Fruit fly (Drosophila melanogaster) whole organism, embryonic: Measurements from ENCODE around the gene CG10029.

Experiments used
- CG11398 ChIP-seq: fragments of 200-800 bp; sonication (Bioruptor generic); optimal IDR thresholded peaks from 2 replicates; lab custom pipeline; 2016; ENCODE audit warnings: missing biosample characterization, missing genetic modification characterization
- CG11456 ChIP-seq: fragments of 200-800 bp; sonication (Bioruptor generic); IDR thresholded peaks from 3 replicates; pipeline ENCODE4 v1.3.6; 2022; ENCODE audit warnings: missing biosample characterization, missing genetic modification characterization
- CG12769 ChIP-seq: fragments of 200-800 bp; sonication (Bioruptor generic); optimal IDR thresholded peaks from 2 replicates; lab custom pipeline; 2019; ENCODE audit warnings: missing biosample characterization, mild to moderate bottlenecking, missing genetic modification characterization, moderate library complexity
- CG1529 ChIP-seq: fragments of 200-800 bp; sonication (Bioruptor generic); optimal IDR thresholded peaks from 3 replicates; lab custom pipeline; 2018; ENCODE audit warnings: missing biosample characterization, missing genetic modification characterization
- CG1647 ChIP-seq: fragments of 200-800 bp; sonication (Bioruptor generic); optimal IDR thresholded peaks from 3 replicates; lab custom pipeline; 2016; ENCODE audit warnings: missing biosample characterization, missing genetic modification characterization
- CG1832 ChIP-seq: fragments of 200-800 bp; sonication (Bioruptor generic); optimal IDR thresholded peaks from 2 replicates; lab custom pipeline; 2017; ENCODE audit warnings: missing biosample characterization, mild to moderate bottlenecking, missing genetic modification characterization, inconsistent platforms
- CG18476 ChIP-seq: fragments of 200-800 bp; sonication (Bioruptor generic); optimal IDR thresholded peaks from 2 replicates; lab custom pipeline; 2016; ENCODE audit warnings: missing biosample characterization, mild to moderate bottlenecking, missing genetic modification characterization
- CG4328 ChIP-seq: fragments of 200-800 bp; sonication (Bioruptor generic); optimal IDR thresholded peaks from 3 replicates; lab custom pipeline; 2017; ENCODE audit warnings: missing biosample characterization, missing genetic modification reagents, missing genetic modification characterization
- CG6791 ChIP-seq: fragments of 200-800 bp; sonication (Bioruptor generic); IDR thresholded peaks from 3 replicates; pipeline ENCODE4 v1.3.6; 2022; ENCODE audit warnings: missing biosample characterization, missing genetic modification characterization; ENCODE audit not compliant: partially characterized antibody
- CG7372 ChIP-seq: fragments of 200-800 bp; sonication (Bioruptor generic); IDR thresholded peaks from 2 replicates; pipeline ENCODE4 v1.3.6; 2022; ENCODE audit warnings: missing biosample characterization, missing genetic modification characterization
- CG8290 ChIP-seq, 3 experiments: fragments of 200-800 bp; sonication (Bioruptor generic); optimal IDR thresholded peaks; 2 replicates each; lab custom pipeline; 2016 to 2019; ENCODE audit warnings: missing biosample characterization in 3 of 3, missing genetic modification characterization in 3 of 3, mild to moderate bottlenecking in 2 of 3, moderate library complexity in 1 of 3
- CG8359 ChIP-seq: fragments of 200-800 bp; sonication (Bioruptor generic); optimal IDR thresholded peaks from 2 replicates; lab custom pipeline; 2017; ENCODE audit warnings: missing biosample characterization, mild to moderate bottlenecking, missing genetic modification characterization, borderline replicate concordance
- CG9876 ChIP-seq: fragments of 200-800 bp; sonication (Bioruptor generic); optimal IDR thresholded peaks from 2 replicates; lab custom pipeline; 2016; ENCODE audit warnings: missing biosample characterization, missing genetic modification characterization
- CHES-1-like ChIP-seq: fragments of 200-800 bp; sonication (Bioruptor generic); optimal IDR thresholded peaks from 2 replicates; lab custom pipeline; 2016; ENCODE audit warnings: missing biosample characterization, missing genetic modification characterization
- CkIIα-i1 ChIP-seq: fragments of 200-800 bp; sonication (Bioruptor generic); IDR thresholded peaks from 2 replicates; pipeline ENCODE4 v1.3.6; 2022; ENCODE audit warnings: missing biosample characterization, missing genetic modification characterization
- CrebB ChIP-seq: fragments of 200-800 bp; sonication (Bioruptor generic); optimal IDR thresholded peaks from 3 replicates; lab custom pipeline; 2018; ENCODE audit warnings: missing biosample characterization, mild to moderate bottlenecking, missing genetic modification characterization
- Dref ChIP-seq: fragments of 200-800 bp; sonication (Bioruptor generic); IDR thresholded peaks from 2 replicates; pipeline ENCODE4 v1.3.6; 2022; ENCODE audit warnings: missing biosample characterization, missing genetic modification characterization
- ERR ChIP-seq: fragments of 200-800 bp; sonication (Bioruptor generic); optimal IDR thresholded peaks from 2 replicates; lab custom pipeline; 2016; ENCODE audit warnings: missing biosample characterization, missing genetic modification characterization
- Ets97D ChIP-seq: fragments of 200-800 bp; sonication (Bioruptor generic); optimal IDR thresholded peaks from 3 replicates; lab custom pipeline; 2016; ENCODE audit warnings: missing biosample characterization, missing genetic modification characterization
- H15 ChIP-seq: fragments of 200-800 bp; sonication (Bioruptor generic); IDR thresholded peaks from 3 replicates; pipeline ENCODE4 v1.3.6; 2022; ENCODE audit warnings: missing biosample characterization, missing genetic modification characterization
- Kr ChIP-seq: fragments of 200-800 bp; sonication (Bioruptor generic); optimal IDR thresholded peaks from 2 replicates; lab custom pipeline; 2017; ENCODE audit warnings: missing biosample characterization, mild to moderate bottlenecking, missing genetic modification characterization
- Lhr ChIP-seq: fragments of 200-800 bp; sonication (Bioruptor generic); optimal IDR thresholded peaks from 3 replicates; lab custom pipeline; 2017; ENCODE audit warnings: mild to moderate bottlenecking, missing biosample characterization, missing genetic modification reagents, missing genetic modification characterization
- NC2α ChIP-seq: fragments of 200-800 bp; sonication (Bioruptor generic); optimal IDR thresholded peaks from 2 replicates; lab custom pipeline; 2016; ENCODE audit warnings: missing biosample characterization, missing genetic modification characterization
- PHDP ChIP-seq: fragments of 200-800 bp; sonication (Bioruptor generic); optimal IDR thresholded peaks from 3 replicates; lab custom pipeline; 2018; ENCODE audit warnings: missing biosample characterization, mild to moderate bottlenecking, missing genetic modification characterization, moderate library complexity
- Ssrp ChIP-seq: fragments of 200-800 bp; sonication (Bioruptor generic); optimal IDR thresholded peaks from 2 replicates; lab custom pipeline; 2018; ENCODE audit warnings: missing biosample characterization, mild to moderate bottlenecking, missing genetic modification characterization, moderate library complexity
- Vsx1 ChIP-seq: fragments of 200-800 bp; sonication (Bioruptor generic); optimal IDR thresholded peaks from 2 replicates; lab custom pipeline; 2017; ENCODE audit warnings: missing biosample characterization, mild to moderate bottlenecking, missing genetic modification characterization, missing genetic modification reagents
- Xbp1 ChIP-seq: fragments of 200-800 bp; sonication (Bioruptor generic); optimal IDR thresholded peaks from 3 replicates; lab custom pipeline; 2016; ENCODE audit warnings: missing biosample characterization, mild to moderate bottlenecking, missing genetic modification characterization
- ab ChIP-seq: fragments of 200-800 bp; sonication (Bioruptor generic); optimal IDR thresholded peaks from 2 replicates; lab custom pipeline; 2016; ENCODE audit warnings: missing biosample characterization, missing genetic modification characterization
- ara ChIP-seq: fragments of 200-800 bp; sonication (Bioruptor generic); IDR thresholded peaks from 2 replicates; pipeline ENCODE4 v1.3.6; 2022; ENCODE audit warnings: missing biosample characterization, missing genetic modification characterization
- bowl ChIP-seq: fragments of 200-800 bp; sonication (Bioruptor generic); IDR thresholded peaks from 2 replicates; pipeline ENCODE4 v1.3.6; 2022; ENCODE audit warnings: missing biosample characterization, missing genetic modification characterization
- croc ChIP-seq: fragments of 200-800 bp; sonication (Bioruptor generic); conservative IDR thresholded peaks from 3 replicates; pipeline ENCODE4 v1.3.6; 2022; ENCODE audit warnings: missing biosample characterization, missing genetic modification characterization
- crol ChIP-seq: fragments of 200-800 bp; sonication (Bioruptor generic); IDR thresholded peaks from 2 replicates; pipeline ENCODE4 v1.3.6; 2022; ENCODE audit warnings: missing biosample characterization, missing genetic modification characterization
- dimm ChIP-seq: fragments of 200-800 bp; sonication (Bioruptor generic); IDR thresholded peaks from 2 replicates; pipeline ENCODE4 v1.3.6; 2022; ENCODE audit warnings: missing biosample characterization, missing genetic modification characterization
- dysf ChIP-seq: fragments of 200-800 bp; sonication (Bioruptor generic); IDR thresholded peaks from 3 replicates; pipeline ENCODE4 v1.3.6; 2022; ENCODE audit warnings: missing biosample characterization, missing genetic modification characterization
- ewg ChIP-seq: fragments of 200-800 bp; sonication (Bioruptor generic); optimal IDR thresholded peaks from 3 replicates; lab custom pipeline; 2017; ENCODE audit warnings: mild to moderate bottlenecking, missing biosample characterization, missing genetic modification reagents, missing genetic modification characterization
- grau ChIP-seq: fragments of 200-800 bp; optimal IDR thresholded peaks from 3 replicates; lab custom pipeline; 2019; ENCODE audit warnings: missing biosample characterization, mild to moderate bottlenecking, missing genetic modification characterization, moderate library complexity
- inv ChIP-seq: fragments of 200-800 bp; sonication (Bioruptor generic); IDR thresholded peaks from 2 replicates; pipeline ENCODE4 v1.3.6; 2022; ENCODE audit warnings: missing biosample characterization, missing genetic modification characterization; ENCODE audit not compliant: partially characterized antibody
- luna ChIP-seq: fragments of 200-800 bp; sonication (Bioruptor generic); optimal IDR thresholded peaks from 2 replicates; lab custom pipeline; 2016; ENCODE audit warnings: missing biosample characterization, missing genetic modification characterization
- nerfin-2 ChIP-seq: fragments of 200-800 bp; sonication (Bioruptor generic); IDR thresholded peaks from 2 replicates; pipeline ENCODE4 v1.3.6; 2022; ENCODE audit warnings: missing biosample characterization, missing genetic modification characterization; ENCODE audit not compliant: partially characterized antibody
- p53 ChIP-seq: fragments of 200-800 bp; sonication (Bioruptor generic); optimal IDR thresholded peaks from 2 replicates; lab custom pipeline; 2016; ENCODE audit warnings: missing biosample characterization, missing genetic modification characterization
- peb ChIP-seq: fragments of 200-800 bp; sonication (Bioruptor generic); IDR thresholded peaks from 2 replicates; pipeline ENCODE4 v1.3.6; 2022; ENCODE audit warnings: missing biosample characterization, missing genetic modification characterization
- pita ChIP-seq: fragments of 200-800 bp; sonication (Bioruptor generic); optimal IDR thresholded peaks from 2 replicates; lab custom pipeline; 2017; ENCODE audit warnings: missing biosample characterization, mild to moderate bottlenecking, missing genetic modification characterization
- pnt ChIP-seq: fragments of 200-800 bp; sonication (Bioruptor generic); optimal IDR thresholded peaks from 3 replicates; lab custom pipeline; 2016; ENCODE audit warnings: missing biosample characterization, missing genetic modification characterization
- ranshi ChIP-seq: fragments of 200-800 bp; sonication (Bioruptor generic); IDR thresholded peaks from 2 replicates; pipeline ENCODE4 v1.3.6; 2022; ENCODE audit warnings: missing biosample characterization, missing genetic modification characterization
- slbo ChIP-seq: fragments of 200-800 bp; sonication (Bioruptor generic); IDR thresholded peaks from 2 replicates; pipeline ENCODE4 v1.3.6; 2022; ENCODE audit warnings: missing biosample characterization, missing genetic modification characterization
- ssp ChIP-seq: fragments of 200-800 bp; sonication (Bioruptor generic); IDR thresholded peaks from 2 replicates; pipeline ENCODE4 v1.3.6; 2022; ENCODE audit warnings: missing biosample characterization, missing genetic modification characterization
- stwl ChIP-seq: fragments of 200-800 bp; sonication (Bioruptor generic); optimal IDR thresholded peaks from 3 replicates; lab custom pipeline; 2018; ENCODE audit warnings: missing biosample characterization, mild to moderate bottlenecking, missing genetic modification characterization, moderate library complexity
- tio ChIP-seq: fragments of 200-800 bp; sonication (Bioruptor generic); optimal IDR thresholded peaks from 2 replicates; lab custom pipeline; 2017; ENCODE audit warnings: missing biosample characterization, missing genetic modification characterization, inconsistent platforms
- z ChIP-seq: fragments of 200-800 bp; sonication (Bioruptor generic); IDR thresholded peaks from 3 replicates; pipeline ENCODE4 v1.3.6; 2022; ENCODE audit warnings: missing biosample characterization, missing genetic modification characterization
- zf30C ChIP-seq: fragments of 200-800 bp; sonication (Bioruptor generic); optimal IDR thresholded peaks from 3 replicates; lab custom pipeline; 2018; ENCODE audit warnings: missing biosample characterization, mild to moderate bottlenecking, missing genetic modification characterization

Gene CG10029

DNA sequence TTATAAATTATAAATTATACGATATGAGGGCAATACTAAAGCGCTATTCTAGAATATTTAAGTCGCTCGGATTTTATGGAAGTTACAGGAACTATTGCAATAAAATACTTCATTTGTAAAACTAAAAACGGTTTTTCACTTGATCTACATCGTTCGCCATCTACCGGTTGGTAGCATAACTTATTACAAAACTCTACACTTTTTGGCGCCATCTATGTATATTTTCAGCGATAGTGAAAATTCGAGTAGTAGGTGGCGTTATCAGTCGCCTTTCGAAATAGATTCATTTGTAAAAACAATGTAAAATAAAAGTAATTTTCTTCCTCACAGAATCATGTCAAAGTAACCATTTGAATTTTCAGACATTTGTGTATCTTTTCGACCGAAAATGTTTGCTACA, 29.4 kb upstream of the CG10029 start, which contains the start of gene nxf4 (continued):
- TF ChIP-seq CG8290 (GFP tag; optimal IDR thresholded peaks at IDR 0.05; lab: Kevin White, UChicago) (peak; percentile 81), CG8290 (tag; optimal IDR thresholded peaks at IDR 0.05; lab: Kevin White, UChicago) (peak in 1 of 2 experiments; percentile 72), peb (peak; percentile 31; the same call in 1 of the 2 replicates), Ets97D (GFP tag; lab: Kevin White, UChicago) (peak; percentile 17), CG8359 (GFP tag; lab: Kevin White, UChicago) (peak; percentile 34), H15 (GFP tag; lab: Robert Waterston, UW) (peak; percentile 62; the same call in 1 of the 3 replicates), CG1529 (peak; percentile 34), dysf (GFP tag; lab: Robert Waterston, UW) (peak; percentile 76; the same call in 2 of the 3 replicates), CG12769 (tag; lab: Kevin White, UChicago) (peak; percentile 60), Ssrp (no peak), CG6791 (GFP tag; lab: Robert Waterston, UW) (peak; percentile 48; the same call in 2 of the 3 replicates), CG9876 (GFP tag; lab: Kevin White, UChicago) (peak; percentile 88), ara (peak; percentile 53; the same call in 1 of the 2 replicates), crol (no peak), nerfin-2 (GFP tag; lab: Robert Waterston, UW) (no peak), ab (no peak), pnt (GFP tag; lab: Kevin White, UChicago) (peak; percentile 76), CrebB (tag; lab: Kevin White, UChicago) (peak; percentile 9), CHES-1-like (GFP tag; lab: Kevin White, UChicago) (peak; percentile 57), Lhr (GFP tag; lab: Kevin White, UChicago) (peak; percentile 86), Kr (GFP tag; lab: Kevin White, UChicago) (no peak), ssp (peak; percentile 51; the same call in 1 of the 2 replicates), CG7372 (peak; percentile 65), tio (peak; percentile 54), inv (GFP tag; lab: Robert Waterston, UW) (peak; percentile 35; the same call in 1 of the 2 replicates), Xbp1 (peak; percentile 92), pita (GFP tag; lab: Kevin White, UChicago) (peak; percentile 46), bowl (GFP tag; lab: Robert Waterston, UW) (no peak), zf30C (GFP tag; lab: Kevin White, UChicago) (no peak), luna (GFP tag; lab: Kevin White, UChicago) (peak; percentile 77), ewg (peak; percentile 59), CG4328 (GFP tag; lab: Kevin White, UChicago) (peak; percentile 19), grau (tag; lab: Kevin White, UChicago) (no peak), dimm (GFP tag; lab: Robert Waterston, UW) (no peak), slbo (peak; percentile 89), CG18476 (peak; percentile 39), ranshi (GFP tag; lab: Robert Waterston, UW) (peak; percentile 66; the same call in 1 of the 2 replicates), CG11398 (GFP tag; lab: Kevin White, UChicago) (peak; percentile 48), stwl (tag; lab: Kevin White, UChicago) (peak; percentile 73), CkIIα-i1 (GFP tag; lab: Robert Waterston, UW) (no peak), CG1647 (GFP tag; lab: Kevin White, UChicago) (peak; percentile 62), croc (GFP tag; lab: Robert Waterston, UW) (peak; percentile 51; the same call in 2 of the 3 replicates), CG1832 (GFP tag; lab: Kevin White, UChicago) (no peak), Vsx1 (GFP tag; lab: Kevin White, UChicago) (peak; percentile 36), z (GFP tag; lab: Robert Waterston, UW) (no peak), CG11456 (GFP tag; lab: Robert Waterston, UW) (peak; percentile 93), ERR (GFP tag; lab: Kevin White, UChicago) (peak; percentile 37), p53 (GFP tag; lab: Kevin White, UChicago) (peak; percentile 76), PHDP (tag; lab: Kevin White, UChicago) (peak; percentile 76), NC2α (peak; percentile 63), Dref (GFP tag; lab: Robert Waterston, UW) (0 out of 2 replicates have a peak, but pooled peaks have one; percentile 29)
